Worm (Caenorhabditis elegans): ENCODE results near the gene sbt-1.

DNA sequence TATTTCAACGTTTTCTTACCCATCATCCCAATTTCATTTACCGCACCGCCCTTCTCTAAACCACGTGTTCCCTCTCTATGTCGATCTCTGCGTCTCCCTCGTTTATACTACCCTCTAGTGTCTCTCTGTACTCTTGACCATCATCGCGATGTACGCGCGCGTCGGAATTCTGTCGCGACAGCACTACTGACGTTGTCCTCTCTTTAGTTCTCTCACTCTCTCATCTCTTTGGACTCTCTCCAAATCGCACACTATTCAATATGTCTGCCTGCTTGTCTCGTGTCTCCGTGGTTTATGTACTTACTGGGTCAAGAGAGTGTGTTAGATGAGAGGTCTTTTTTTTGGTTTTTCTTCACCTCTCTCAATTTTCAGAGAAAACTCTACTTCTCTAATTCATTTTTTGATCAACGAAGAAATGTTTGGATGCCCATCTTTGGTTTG, 50.4 kb downstream of the sbt-1 start:
- TF ChIP-seq ztf-4 (tag; optimal IDR thresholded peaks at IDR 0.05) (peak; percentile 98), nhr-237 (tag; optimal IDR thresholded peaks at IDR 0.05) (peak; percentile 3), R02D3.7 (tag; optimal IDR thresholded peaks at IDR 0.05) (no peak), gmeb-1 (tag; optimal IDR thresholded peaks at IDR 0.05) (peak; percentile 85), blmp-1 (tag; optimal IDR thresholded peaks at IDR 0.05; ENCODE audit: insufficient read depth) (peak; percentile 70), ama-1 (optimal IDR thresholded peaks at IDR 0.05) (peak; percentile 91), zag-1 (tag; optimal IDR thresholded peaks at IDR 0.05) (peak; percentile 96)
